Fruit fly (Drosophila melanogaster): ENCODE measurements around the gene mub.

mub gene

DNA sequence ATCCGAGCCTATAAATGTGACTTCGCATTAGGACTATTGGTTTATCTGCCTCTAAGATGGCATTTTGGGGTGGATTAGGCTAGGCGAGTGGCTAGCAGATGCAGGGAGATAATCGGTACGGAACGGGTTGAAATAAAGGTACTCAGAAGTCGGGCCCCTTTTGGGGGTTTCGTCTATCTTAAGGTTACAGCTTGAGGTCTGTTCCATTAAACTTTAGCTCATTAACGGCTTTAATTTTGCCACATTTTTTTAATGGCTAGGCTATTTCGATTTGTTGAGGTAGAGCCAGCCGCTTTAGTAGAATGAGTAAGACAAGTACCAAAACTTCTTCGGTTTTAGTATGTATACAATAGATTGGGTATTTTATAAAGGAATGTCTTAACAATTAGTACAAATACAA is 49.5 kb downstream of the mub start:
- TF ChIP-seq toe (GFP tag; optimal IDR thresholded peaks at IDR 0.05) (no peak), CG11617 (GFP tag; optimal IDR thresholded peaks at IDR 0.05) (no peak), CG33017 (tag; optimal IDR thresholded peaks at IDR 0.05) (no peak), cic (GFP tag; optimal IDR thresholded peaks at IDR 0.05) (no peak), pad (GFP tag; optimal IDR thresholded peaks at IDR 0.05) (no peak), CG1620 (GFP tag; optimal IDR thresholded peaks at IDR 0.05) (no peak), Clk (GFP tag; optimal IDR thresholded peaks at IDR 0.05) (no peak), CG7101 (tag; optimal IDR thresholded peaks at IDR 0.05) (no peak), ovo (GFP tag; optimal IDR thresholded peaks at IDR 0.05) (no peak), CG7045 (GFP tag; optimal IDR thresholded peaks at IDR 0.05) (no peak), Mnt (GFP tag; optimal IDR thresholded peaks at IDR 0.05) (no peak)

DNA sequence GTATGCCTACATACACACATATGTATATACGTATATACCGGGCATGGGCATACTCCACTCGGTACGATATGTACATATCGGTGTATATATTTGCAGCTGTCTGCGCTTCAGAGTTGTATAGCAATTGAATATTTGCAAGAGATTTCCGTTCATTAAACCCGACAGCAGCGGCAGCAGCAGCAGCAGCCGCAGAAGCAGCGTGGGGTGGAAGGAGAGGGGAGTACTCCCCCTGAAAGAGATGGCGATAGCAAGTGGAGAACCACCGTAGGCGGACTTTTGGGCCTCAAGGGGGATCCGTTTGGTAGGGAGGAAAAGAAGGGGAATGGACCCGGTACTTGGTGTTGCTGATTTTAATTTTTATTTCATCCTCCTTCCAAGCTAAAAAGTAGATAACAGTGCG is 50.2 kb downstream of the mub start:
- no peak for TF ChIP-seq cnc (optimal IDR thresholded peaks at IDR 0.05)
- no peak for TF ChIP-seq CG5204 (GFP tag; optimal IDR thresholded peaks at IDR 0.05)
- TF ChIP-seq CG14711 (tag; optimal IDR thresholded peaks at IDR 0.05), result no peak
- no peak for TF ChIP-seq bab1 (GFP tag; optimal IDR thresholded peaks at IDR 0.05)
- no peak for TF ChIP-seq CG1620 (GFP tag; optimal IDR thresholded peaks at IDR 0.05)
- no peak for TF ChIP-seq Mnt (GFP tag; optimal IDR thresholded peaks at IDR 0.05)
- TF ChIP-seq kay (GFP tag; ENCODE audit: borderline replicate concordance), result no peak
- no peak for TF ChIP-seq Clk (GFP tag; optimal IDR thresholded peaks at IDR 0.05)
- TF ChIP-seq CG33017 (tag; optimal IDR thresholded peaks at IDR 0.05), result no peak
- TF ChIP-seq pad (GFP tag; optimal IDR thresholded peaks at IDR 0.05), result no peak
- no peak for TF ChIP-seq CG7045 (GFP tag; optimal IDR thresholded peaks at IDR 0.05)

DNA sequence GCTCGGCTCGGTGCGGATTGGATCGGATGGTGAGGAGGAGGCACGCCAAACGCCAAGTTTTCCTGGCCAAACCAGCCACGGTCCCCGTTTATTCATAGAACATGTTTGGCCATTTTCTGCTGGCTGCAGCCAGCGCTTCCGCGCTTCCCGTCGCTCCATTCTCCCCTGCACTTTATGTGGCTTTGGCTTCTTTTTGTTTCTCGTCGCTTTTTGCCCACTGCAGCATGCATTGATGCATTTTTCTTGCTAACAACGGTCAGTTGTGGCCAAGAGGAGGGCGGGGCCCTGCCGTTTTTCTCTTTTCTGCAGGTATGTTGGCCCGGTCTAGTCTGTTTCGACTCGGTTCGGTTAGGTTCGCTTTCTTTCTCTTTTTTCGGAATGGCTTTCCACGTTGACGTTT is 51.6 kb downstream of the mub start:
- TF ChIP-seq Clk (GFP tag; optimal IDR thresholded peaks at IDR 0.05), result no peak
- no peak for TF ChIP-seq pad (GFP tag; optimal IDR thresholded peaks at IDR 0.05)
- TF ChIP-seq bab1 (GFP tag; optimal IDR thresholded peaks at IDR 0.05), result no peak
- TF ChIP-seq Mnt (GFP tag; optimal IDR thresholded peaks at IDR 0.05), result no peak
- TF ChIP-seq cnc (optimal IDR thresholded peaks at IDR 0.05), result no peak
- TF ChIP-seq ovo (GFP tag; optimal IDR thresholded peaks at IDR 0.05), result no peak
- TF ChIP-seq CG11617 (GFP tag; optimal IDR thresholded peaks at IDR 0.05), result no peak
- TF ChIP-seq kay (GFP tag; ENCODE audit: borderline replicate concordance), result no peak
- TF ChIP-seq Hr96 (GFP tag; optimal IDR thresholded peaks at IDR 0.05), result no peak
- no peak for TF ChIP-seq CG7101 (tag; optimal IDR thresholded peaks at IDR 0.05)
- no peak for TF ChIP-seq CG7045 (GFP tag; optimal IDR thresholded peaks at IDR 0.05)
- TF ChIP-seq tj (GFP tag; optimal IDR thresholded peaks at IDR 0.05), result no peak
- no peak for TF ChIP-seq CG12768 (GFP tag; optimal IDR thresholded peaks at IDR 0.05)
- no peak for TF ChIP-seq toe (GFP tag; optimal IDR thresholded peaks at IDR 0.05)

DNA sequence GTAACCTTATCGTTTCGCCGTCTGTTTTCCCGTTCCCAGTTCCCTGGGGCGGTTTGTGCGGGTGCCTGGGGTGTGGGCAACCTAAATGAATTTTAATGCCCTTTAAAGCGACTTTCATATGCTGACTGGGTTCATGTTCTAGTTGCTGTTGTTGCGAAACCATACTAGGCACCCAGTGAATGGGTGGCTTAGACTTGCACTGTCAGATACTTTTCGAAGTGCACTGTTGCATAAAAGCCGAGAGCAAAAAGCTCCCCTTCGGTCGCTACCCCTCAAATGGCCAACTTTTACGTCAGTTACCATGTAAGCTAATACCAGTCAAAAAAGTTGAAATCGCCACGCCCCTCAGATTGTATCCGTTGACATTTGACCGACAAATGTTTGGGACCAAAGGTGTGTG is 54.9 kb downstream of the mub start:
- TF ChIP-seq Mnt (GFP tag; optimal IDR thresholded peaks at IDR 0.05) (no peak), tj (GFP tag; optimal IDR thresholded peaks at IDR 0.05) (peak; percentile 92), CG12768 (GFP tag; optimal IDR thresholded peaks at IDR 0.05) (no peak), CG7101 (tag; optimal IDR thresholded peaks at IDR 0.05) (no peak), kay (GFP tag; ENCODE audit: borderline replicate concordance) (no peak)

- TF ChIP-seq CG14711 (tag; optimal IDR thresholded peaks at IDR 0.05) (no peak), Mnt (GFP tag; optimal IDR thresholded peaks at IDR 0.05) (no peak), CG1620 (GFP tag; optimal IDR thresholded peaks at IDR 0.05) (no peak), Hr96 (GFP tag; optimal IDR thresholded peaks at IDR 0.05) (no peak), tj (GFP tag; optimal IDR thresholded peaks at IDR 0.05) (no peak), CG5204 (GFP tag; optimal IDR thresholded peaks at IDR 0.05) (no peak), CG7045 (GFP tag; optimal IDR thresholded peaks at IDR 0.05) (peak; percentile 52), CG7101 (tag; optimal IDR thresholded peaks at IDR 0.05) (no peak), Crg-1 (GFP tag; optimal IDR thresholded peaks at IDR 0.05) (peak; percentile 37), cic (GFP tag; optimal IDR thresholded peaks at IDR 0.05) (peak; percentile 11)
These were observed 64.3 kb downstream of the mub start for dm6 chr3L:21908860-21909259.

DNA sequence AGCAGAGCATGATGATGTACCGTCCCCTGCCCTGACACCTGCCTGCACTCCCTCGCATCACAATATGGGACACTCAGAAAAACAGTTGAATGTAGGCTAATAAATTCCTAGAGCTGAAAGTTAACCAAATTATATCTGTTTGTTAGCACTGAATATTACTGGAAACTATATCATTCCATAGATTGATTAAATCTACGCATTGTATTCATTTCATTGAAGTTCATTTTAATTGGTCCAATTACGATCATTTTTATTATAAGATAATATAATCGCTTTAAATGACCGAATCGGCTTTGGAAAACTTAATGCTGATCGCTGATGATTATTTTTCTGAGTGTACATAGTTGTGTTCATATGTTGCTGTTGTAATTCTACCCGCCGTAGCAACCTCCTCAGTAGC is 74.0 kb downstream of the mub start:
- TF ChIP-seq CG5204 (GFP tag; optimal IDR thresholded peaks at IDR 0.05) (no peak), CG11617 (GFP tag; optimal IDR thresholded peaks at IDR 0.05) (no peak), CG7045 (GFP tag; optimal IDR thresholded peaks at IDR 0.05) (no peak), cnc (optimal IDR thresholded peaks at IDR 0.05) (no peak), CG1620 (GFP tag; optimal IDR thresholded peaks at IDR 0.05) (no peak)

dm6 chr3L:21930179-21930578 is 85.6 kb downstream of the mub start:
- no peak for TF ChIP-seq CG7045 (GFP tag; optimal IDR thresholded peaks at IDR 0.05)
- no peak for TF ChIP-seq CG1620 (GFP tag; optimal IDR thresholded peaks at IDR 0.05)
- TF ChIP-seq Hr96 (GFP tag; optimal IDR thresholded peaks at IDR 0.05), result no peak
- TF ChIP-seq CG5204 (GFP tag; optimal IDR thresholded peaks at IDR 0.05), result no peak
- TF ChIP-seq cic (GFP tag; optimal IDR thresholded peaks at IDR 0.05), result no peak

DNA sequence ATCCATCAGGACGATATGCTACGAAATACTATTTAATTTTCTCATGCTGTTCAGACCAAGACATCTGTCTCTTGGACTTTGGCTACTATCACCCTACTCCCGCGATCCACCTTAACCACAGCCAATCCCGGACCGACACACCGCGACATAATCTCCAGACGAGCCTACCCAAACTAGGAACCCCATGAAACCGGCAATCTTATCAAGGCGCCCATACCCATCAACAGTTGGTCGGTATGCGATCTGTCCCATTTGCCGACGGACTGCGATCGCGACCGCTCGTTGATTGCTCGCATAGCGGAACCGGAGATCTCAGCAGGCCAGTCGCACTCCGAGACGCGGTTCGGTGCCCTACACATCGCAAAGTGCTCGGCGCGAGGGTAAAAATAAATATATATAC is 89.9 kb downstream of the mub start, which contains the start of gene SLC22A:
TSS of gene SLC22A (plus strand) at position 243 of the 400 bp plus-strand sequence.
- TF ChIP-seq toe (GFP tag; optimal IDR thresholded peaks at IDR 0.05) (no peak), bab1 (GFP tag; optimal IDR thresholded peaks at IDR 0.05) (no peak), CG11617 (GFP tag; optimal IDR thresholded peaks at IDR 0.05) (no peak), CG7101 (tag; optimal IDR thresholded peaks at IDR 0.05) (no peak), CG1620 (GFP tag; optimal IDR thresholded peaks at IDR 0.05) (no peak), cnc (optimal IDR thresholded peaks at IDR 0.05) (no peak), kay (GFP tag; ENCODE audit: borderline replicate concordance) (no peak), pad (GFP tag; optimal IDR thresholded peaks at IDR 0.05) (no peak), cic (GFP tag; optimal IDR thresholded peaks at IDR 0.05) (peak; percentile 79), Hr96 (GFP tag; optimal IDR thresholded peaks at IDR 0.05) (peak; percentile 2), CG33017 (tag; optimal IDR thresholded peaks at IDR 0.05) (no peak)

Measured in whole organism, adult.